Worm (Caenorhabditis elegans): ENCODE results near the gene osg-1.

- peak; percentile 26 for TF ChIP-seq elt-3 (tag; optimal IDR thresholded peaks at IDR 0.05)
- TF ChIP-seq lsy-2 (tag; optimal IDR thresholded peaks at IDR 0.05): no peak
- TF ChIP-seq ceh-83 (GFP tag; optimal IDR thresholded peaks at IDR 0.05): no peak
- no peak for TF ChIP-seq unc-39 (tag; optimal IDR thresholded peaks at IDR 0.05)
- peak; percentile 2 for TF ChIP-seq unc-62 (GFP tag; optimal IDR thresholded peaks at IDR 0.05)
- no peak for TF ChIP-seq M03D4.4 (tag; optimal IDR thresholded peaks at IDR 0.05)
- TF ChIP-seq drap-1 (GFP tag; optimal IDR thresholded peaks at IDR 0.05): no peak
- TF ChIP-seq nhr-2 (tag; optimal IDR thresholded peaks at IDR 0.05): no peak
- no peak for TF ChIP-seq nhr-28 (tag; optimal IDR thresholded peaks at IDR 0.05)
- no peak for TF ChIP-seq ceh-39 (tag; optimal IDR thresholded peaks at IDR 0.05)
- TF ChIP-seq bed-3 (GFP tag; optimal IDR thresholded peaks at IDR 0.05): no peak
- peak; percentile 86 for TF ChIP-seq ces-1 (GFP tag; optimal IDR thresholded peaks at IDR 0.05)
- TF ChIP-seq nhr-237 (tag; optimal IDR thresholded peaks at IDR 0.05): no peak
- TF ChIP-seq hlh-1 (tag; optimal IDR thresholded peaks at IDR 0.05): no peak
These were observed 16.8 kb downstream of the osg-1 start for ce11 chrIII:5504164-5504563.
